Worm (Caenorhabditis elegans): ENCODE measurements around the gene M199.2.
"Not testable (repeated sequence)": the region's sequence is repeated elsewhere in the genome, so short reads cannot be mapped to it uniquely, and the experiment has no call there.

M199.2 gene

DNA sequence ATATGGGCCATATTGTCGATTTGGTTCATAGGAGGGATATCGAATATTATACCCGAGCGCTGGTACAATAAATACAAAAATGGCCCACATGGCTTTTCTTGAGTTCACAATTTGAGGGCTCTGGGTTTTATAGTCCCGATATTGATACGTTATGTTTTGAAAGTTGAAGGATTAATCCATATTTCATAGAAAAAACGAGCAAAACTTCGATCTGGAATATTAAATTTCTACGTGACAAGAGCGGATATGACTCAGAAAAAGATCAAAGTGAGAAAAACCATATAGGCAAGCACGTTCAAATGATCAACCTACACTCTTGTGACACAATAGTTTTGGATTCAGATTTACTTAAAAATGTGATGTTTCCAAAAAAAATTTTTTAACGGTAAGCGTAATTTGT lies 23.1 kb downstream of the M199.2 start, which contains the start of gene col-135:
Gene col-135 (minus strand): TSS at position 101 of the 400 bp plus-strand sequence.
- TF ChIP-seq blmp-1 (tag; optimal IDR thresholded peaks at IDR 0.05; ENCODE audit: insufficient read depth) (no peak), sem-4 (tag; optimal IDR thresholded peaks at IDR 0.05) (no peak), ZK546.5 (tag; optimal IDR thresholded peaks at IDR 0.05) (no peak), lin-13 (GFP tag; optimal IDR thresholded peaks at IDR 0.05) (no peak), fos-1 (tag; optimal IDR thresholded peaks at IDR 0.05) (no peak), gmeb-1 (tag; optimal IDR thresholded peaks at IDR 0.05) (no peak), dmd-4 (tag; optimal IDR thresholded peaks at IDR 0.05) (no peak), ztf-1 (GFP tag; conservative IDR thresholded peaks at IDR 0.05) (no peak), nhr-77 (tag; optimal IDR thresholded peaks at IDR 0.05) (no peak), nhr-237 (tag; optimal IDR thresholded peaks at IDR 0.05) (no peak), mbf-1 (tag; optimal IDR thresholded peaks at IDR 0.05) (no peak)

DNA sequence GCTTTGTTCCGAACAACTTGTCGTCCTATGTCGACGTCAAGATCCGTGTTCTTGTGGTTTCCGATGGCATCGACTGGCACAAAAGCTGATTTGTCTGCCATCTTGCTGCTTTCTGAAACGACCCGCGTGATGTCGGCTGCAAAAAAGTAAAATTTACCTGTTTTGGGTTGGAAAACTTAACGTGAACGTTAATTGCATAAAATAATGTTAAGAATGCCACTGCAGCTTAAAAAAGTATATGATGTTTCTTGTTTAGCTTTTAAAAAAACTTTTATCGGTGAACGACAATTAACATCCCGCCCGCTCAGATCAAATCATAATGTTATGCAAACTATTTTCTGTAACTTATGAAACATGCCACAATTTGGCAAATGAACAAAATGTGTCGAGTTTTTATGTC lies 25.3 kb downstream of the M199.2 start, which contains the start of gene M199.8:
Gene M199.8 (minus strand): TSS at position 101 of the 400 bp plus-strand sequence.
- not testable (repeated sequence) for TF ChIP-seq nhr-10 (tag; optimal IDR thresholded peaks at IDR 0.05); nhr-6 (tag; optimal IDR thresholded peaks at IDR 0.05); blmp-1 (tag; optimal IDR thresholded peaks at IDR 0.05; ENCODE audit: insufficient read depth)

ce11 chrIV:15140832-15141231 lies 32.3 kb downstream of the M199.2 start, which contains the start of gene srg-51:
TSS of gene srg-51 (minus strand) at chrIV:15140932.
- TF ChIP-seq nhr-12 (tag; optimal IDR thresholded peaks at IDR 0.05) (no peak), nhr-25 (tag; optimal IDR thresholded peaks at IDR 0.05) (no peak), nhr-23 (tag; optimal IDR thresholded peaks at IDR 0.05) (no peak), Y55F3AM.14 (GFP tag; optimal IDR thresholded peaks at IDR 0.05) (no peak), ceh-82 (tag; optimal IDR thresholded peaks at IDR 0.05) (no peak), egl-27 (tag; optimal IDR thresholded peaks at IDR 0.05) (no peak), ZK546.5 (tag; optimal IDR thresholded peaks at IDR 0.05) (no peak), sem-4 (tag; optimal IDR thresholded peaks at IDR 0.05) (no peak), unc-55 (GFP tag; optimal IDR thresholded peaks at IDR 0.05) (no peak), peb-1 (tag; optimal IDR thresholded peaks at IDR 0.05) (no peak), unc-39 (tag; optimal IDR thresholded peaks at IDR 0.05) (no peak), aly-2 (tag; optimal IDR thresholded peaks at IDR 0.05) (no peak)

DNA sequence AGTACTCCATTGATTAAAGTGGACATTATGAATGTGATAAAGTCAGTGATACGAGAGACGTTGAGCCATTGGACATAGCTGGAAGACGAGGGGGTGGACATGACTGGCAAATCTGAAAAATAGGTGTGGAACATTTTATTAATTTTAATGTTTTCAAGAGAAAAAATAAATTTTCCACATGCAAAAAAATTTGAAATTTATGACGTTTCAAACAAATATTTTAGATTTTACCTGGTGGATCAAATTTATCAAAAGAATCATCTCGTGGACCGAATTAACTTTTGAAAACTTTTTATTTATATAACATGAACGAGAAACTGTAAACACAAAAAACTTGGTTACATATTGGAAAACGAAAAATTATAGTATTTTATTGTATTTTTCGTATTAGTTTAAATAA lies 38.5 kb downstream of the M199.2 start, which contains the start of gene str-78:
Gene str-78 (minus strand): TSS at position 101 of the 400 bp plus-strand sequence.
- no peak for TF ChIP-seq alr-1 (tag; optimal IDR thresholded peaks at IDR 0.05)
- TF ChIP-seq R02D3.7 (tag; optimal IDR thresholded peaks at IDR 0.05), result no peak
- no peak for TF ChIP-seq nhr-237 (tag; optimal IDR thresholded peaks at IDR 0.05)
- TF ChIP-seq nhr-25 (tag; optimal IDR thresholded peaks at IDR 0.05), result no peak
- no peak for TF ChIP-seq nhr-129 (tag; optimal IDR thresholded peaks at IDR 0.05)
- no peak for TF ChIP-seq lin-39 (tag; optimal IDR thresholded peaks at IDR 0.05)
- no peak for TF ChIP-seq mab-5 (tag; optimal IDR thresholded peaks at IDR 0.05)
- TF ChIP-seq sma-3 (GFP tag; optimal IDR thresholded peaks at IDR 0.05), result no peak
- TF ChIP-seq lsy-2 (tag; optimal IDR thresholded peaks at IDR 0.05), result no peak
- no peak for TF ChIP-seq nhr-12 (tag; optimal IDR thresholded peaks at IDR 0.05)
- TF ChIP-seq mbf-1 (tag; optimal IDR thresholded peaks at IDR 0.05), result no peak
- TF ChIP-seq C34F6.9 (tag; optimal IDR thresholded peaks at IDR 0.05), result no peak
- TF ChIP-seq F13H6.1 (tag; optimal IDR thresholded peaks at IDR 0.05), result no peak
- TF ChIP-seq aly-2 (tag; optimal IDR thresholded peaks at IDR 0.05), result no peak
- TF ChIP-seq nhr-11 (tag; optimal IDR thresholded peaks at IDR 0.05), result no peak
- no peak for TF ChIP-seq unc-39 (tag; optimal IDR thresholded peaks at IDR 0.05)
